Worm (Caenorhabditis elegans) whole organism, L3 larva: ENCODE data around the gene Y22D7AR.14.

Source experiments
- ZK546.5 ChIP-seq: sonication (generic microtip); optimal IDR thresholded peaks from 2 replicates; lab custom pipeline; 2017; ENCODE audit warnings: missing biosample characterization, missing genetic modification characterization
- aly-2 ChIP-seq: fragments of 150-350 bp; optimal IDR thresholded peaks from 2 replicates; lab custom pipeline; 2014; ENCODE audit warnings: missing biosample characterization, missing genetic modification characterization
- ama-1 ChIP-seq: fragments of 150-350 bp; optimal IDR thresholded peaks from 2 replicates; lab custom pipeline; 2018
- ceh-82 ChIP-seq: fragments of 150-350 bp; optimal IDR thresholded peaks from 2 replicates; lab custom pipeline; 2014; ENCODE audit warnings: missing biosample characterization, missing genetic modification characterization
- ceh-9 ChIP-seq: sonication (generic microtip); optimal IDR thresholded peaks from 2 replicates; lab custom pipeline; 2018; ENCODE audit warnings: missing biosample characterization, missing genetic modification characterization
- daf-12 ChIP-seq: fragments of 150-350 bp; optimal IDR thresholded peaks from 2 replicates; lab custom pipeline; 2014; ENCODE audit warnings: missing biosample characterization, missing genetic modification reagents, missing genetic modification characterization
- elt-1 ChIP-seq: fragments of 150-350 bp; optimal IDR thresholded peaks from 2 replicates; lab custom pipeline; 2014; ENCODE audit warnings: missing biosample characterization, missing genetic modification characterization
- elt-3 ChIP-seq, 3 experiments: fragments of 150-350 bp in 1 of 3; sonication (generic microtip) in 2 of 3; optimal IDR thresholded peaks; 2 replicates in 2 of 3; 4 replicates in 1 of 3; lab custom pipeline; 2014 to 2017; ENCODE audit warnings: missing biosample characterization in 3 of 3, missing genetic modification characterization in 3 of 3
- eor-1 ChIP-seq, 2 experiments: fragments of 150-350 bp; optimal IDR thresholded peaks; 2 replicates each; lab custom pipeline; 2014 to 2018; ENCODE audit warnings: missing biosample characterization in 2 of 2, missing genetic modification characterization in 2 of 2
- fkh-10 ChIP-seq: sonication (generic microtip); optimal IDR thresholded peaks from 2 replicates; lab custom pipeline; 2017; ENCODE audit warnings: missing biosample characterization, missing genetic modification reagents, missing genetic modification characterization
- fkh-2 ChIP-seq: fragments of 150-350 bp; optimal IDR thresholded peaks from 2 replicates; lab custom pipeline; 2014; ENCODE audit warnings: missing biosample characterization, missing genetic modification reagents, missing genetic modification characterization
- fos-1 ChIP-seq: fragments of 150-350 bp; optimal IDR thresholded peaks from 2 replicates; lab custom pipeline; 2014; ENCODE audit warnings: missing biosample characterization, missing genetic modification characterization
- hmg-11 ChIP-seq: sonication (generic microtip); optimal IDR thresholded peaks from 2 replicates; lab custom pipeline; 2016; ENCODE audit warnings: missing genetic modification characterization, missing compliant biosample characterization
- jun-1 ChIP-seq: fragments of 150-350 bp; optimal IDR thresholded peaks from 2 replicates; lab custom pipeline; 2014; ENCODE audit warnings: missing biosample characterization, missing genetic modification reagents, missing genetic modification characterization
- lin-15B ChIP-seq: fragments of 150-350 bp; optimal IDR thresholded peaks from 2 replicates; lab custom pipeline; 2014; ENCODE audit warnings: missing biosample characterization, missing genetic modification characterization
- lin-39 ChIP-seq: fragments of 150-350 bp; optimal IDR thresholded peaks from 2 replicates; lab custom pipeline; 2018; ENCODE audit warnings: missing biosample characterization, missing genetic modification reagents, missing genetic modification characterization
- lsy-12 ChIP-seq: sonication (generic microtip); optimal IDR thresholded peaks from 2 replicates; lab custom pipeline; 2016; ENCODE audit warnings: mild to moderate bottlenecking, missing genetic modification characterization, missing compliant biosample characterization
- mdl-1 ChIP-seq: fragments of 150-350 bp; optimal IDR thresholded peaks from 2 replicates; lab custom pipeline; 2014; ENCODE audit warnings: missing biosample characterization, missing genetic modification characterization
- mml-1 ChIP-seq: fragments of 150-350 bp; sonication (generic microtip); optimal IDR thresholded peaks from 3 replicates; lab custom pipeline; 2014; ENCODE audit warnings: missing biosample characterization, missing genetic modification characterization
- nhr-11 ChIP-seq: fragments of 150-350 bp; optimal IDR thresholded peaks from 2 replicates; lab custom pipeline; 2014; ENCODE audit warnings: missing biosample characterization, missing genetic modification characterization
- nhr-23 ChIP-seq: fragments of 150-350 bp; optimal IDR thresholded peaks from 2 replicates; lab custom pipeline; 2014; ENCODE audit warnings: missing biosample characterization, missing genetic modification reagents, missing genetic modification characterization
- nhr-237 ChIP-seq: fragments of 150-350 bp; optimal IDR thresholded peaks from 2 replicates; lab custom pipeline; 2014; ENCODE audit warnings: missing biosample characterization, missing genetic modification characterization
- nhr-25 ChIP-seq: sonication (generic microtip); optimal IDR thresholded peaks from 2 replicates; lab custom pipeline; 2017; ENCODE audit warnings: missing biosample characterization, missing genetic modification characterization
- nhr-28 ChIP-seq: fragments of 150-350 bp; optimal IDR thresholded peaks from 2 replicates; lab custom pipeline; 2014; ENCODE audit warnings: missing biosample characterization, missing genetic modification characterization
- nhr-43 ChIP-seq: sonication (generic microtip); optimal IDR thresholded peaks from 2 replicates; lab custom pipeline; 2016; ENCODE audit warnings: mild to moderate bottlenecking, missing genetic modification characterization, missing compliant biosample characterization; ENCODE audit not compliant: poor library complexity, severe bottlenecking
- nhr-67 ChIP-seq: fragments of 150-350 bp; optimal IDR thresholded peaks from 2 replicates; lab custom pipeline; 2014; ENCODE audit warnings: missing biosample characterization, missing genetic modification characterization
- nhr-76 ChIP-seq: fragments of 150-350 bp; sonication (generic microtip); optimal IDR thresholded peaks from 5 replicates; lab custom pipeline; 2014; ENCODE audit warnings: missing biosample characterization, missing genetic modification characterization
- nhr-77 ChIP-seq: fragments of 150-350 bp; optimal IDR thresholded peaks from 2 replicates; lab custom pipeline; 2014; ENCODE audit warnings: missing biosample characterization, missing genetic modification characterization
- pha-4 ChIP-seq: fragments of 150-350 bp; optimal IDR thresholded peaks from 2 replicates; lab custom pipeline; 2014; ENCODE audit warnings: missing biosample characterization, missing genetic modification reagents, missing genetic modification characterization
- pqm-1 ChIP-seq: fragments of 150-350 bp; optimal IDR thresholded peaks from 2 replicates; lab custom pipeline; 2017; ENCODE audit warnings: missing biosample characterization, missing genetic modification characterization, inconsistent platforms
- skn-1 ChIP-seq: fragments of 150-350 bp; optimal IDR thresholded peaks from 2 replicates; lab custom pipeline; 2014; ENCODE audit warnings: missing biosample characterization, missing genetic modification characterization
- snpc-4 ChIP-seq: fragments of 150-350 bp; optimal IDR thresholded peaks from 2 replicates; lab custom pipeline; 2014; ENCODE audit warnings: missing biosample characterization, missing genetic modification characterization
- tbx-2 ChIP-seq: sonication (generic microtip); optimal IDR thresholded peaks from 2 replicates; lab custom pipeline; 2016; ENCODE audit warnings: mild to moderate bottlenecking, missing genetic modification characterization, missing compliant biosample characterization
- unc-39 ChIP-seq: sonication (generic microtip); optimal IDR thresholded peaks from 4 replicates; lab custom pipeline; 2017; ENCODE audit warnings: missing biosample characterization, missing genetic modification characterization
- unc-62 ChIP-seq: fragments of 150-350 bp; sonication (generic microtip); optimal IDR thresholded peaks from 4 replicates; lab custom pipeline; 2014; ENCODE audit warnings: missing biosample characterization, missing genetic modification reagents, missing genetic modification characterization
- zag-1 ChIP-seq: fragments of 150-350 bp; optimal IDR thresholded peaks from 2 replicates; lab custom pipeline; 2014; ENCODE audit warnings: missing biosample characterization, missing genetic modification characterization
- ztf-4 ChIP-seq: fragments of 150-350 bp; optimal IDR thresholded peaks from 2 replicates; lab custom pipeline; 2014; ENCODE audit warnings: missing biosample characterization, missing genetic modification characterization

Y22D7AR.14 gene

ce11 chrIII:1680996-1681395 lies 8.8 kb downstream of the Y22D7AR.14 start (continued):
- TF ChIP-seq snpc-4 (tag; lab: Kevin White, UChicago) = no peak
- TF ChIP-seq nhr-11 (tag; lab: Kevin White, UChicago) = no peak
- TF ChIP-seq skn-1 (tag; lab: Kevin White, UChicago) = peak; percentile 55
- TF ChIP-seq nhr-67 (tag; lab: Kevin White, UChicago) = no peak
- TF ChIP-seq unc-39 = no peak
- no peak for TF ChIP-seq fkh-10

ce11 chrIII:1680393-1680792 lies 9.4 kb downstream of the Y22D7AR.14 start:
- TF ChIP-seq zag-1 (tag; lab: Kevin White, UChicago) (no peak), nhr-237 (tag; lab: Kevin White, UChicago) (no peak)

DNA sequence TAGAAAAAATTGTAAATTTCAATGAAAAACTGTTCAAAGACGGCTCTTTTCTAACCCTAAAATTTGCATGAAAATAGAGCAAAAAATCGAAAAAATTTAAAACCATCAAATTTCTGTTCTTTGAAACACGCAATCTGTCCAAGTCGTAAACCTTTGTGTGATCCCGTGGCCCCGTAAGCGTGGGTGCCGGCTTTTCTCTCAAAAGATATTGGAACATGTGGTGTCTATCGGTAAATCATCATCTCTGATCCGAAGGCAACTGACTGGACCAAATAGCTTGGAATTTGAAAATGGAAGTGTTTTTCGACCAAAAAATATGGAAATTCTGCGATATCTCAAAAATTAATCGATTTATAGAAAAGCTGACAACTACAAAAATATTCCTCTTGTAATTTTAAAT lies 11.2 kb downstream of the Y22D7AR.14 start:
- TF ChIP-seq nhr-77 (tag; lab: Kevin White, UChicago) (no peak), ceh-9 (tag; lab: Kevin White, UChicago) (no peak), hmg-11 (tag; lab: Kevin White, UChicago) (no peak), elt-1 (tag; lab: Kevin White, UChicago) (no peak), lin-39 (no peak), mml-1 (tag; lab: Kevin White, UChicago) (no peak), mdl-1 (tag; lab: Kevin White, UChicago) (no peak), unc-39 (no peak), nhr-237 (tag; lab: Kevin White, UChicago) (no peak), aly-2 (tag; lab: Kevin White, UChicago) (no peak), nhr-76 (tag; lab: Kevin White, UChicago) (no peak), daf-12 (tag; lab: Kevin White, UChicago) (no peak), pha-4 (tag; lab: Kevin White, UChicago) (no peak), ztf-4 (tag; lab: Kevin White, UChicago) (no peak), fkh-2 (no peak), unc-62 (GFP tag; lab: Kevin White, UChicago) (no peak), fkh-10 (no peak), skn-1 (tag; lab: Kevin White, UChicago) (no peak), ama-1 (no peak)
- TF ChIP-seq, all 47 proteins: peak for 0

ce11 chrIII:1676588-1676987 lies 13.2 kb downstream of the Y22D7AR.14 start, which contains the start of gene Y22D7AR.6:
Y22D7AR.6 (minus strand) TSS chrIII:1676721.
- TF ChIP-seq pqm-1 (tag; lab: Kevin White, UChicago) (peak; percentile 3), nhr-25 (tag; lab: Kevin White, UChicago) (no peak), jun-1 (tag; lab: Kevin White, UChicago) (peak; percentile 23), zag-1 (tag; lab: Kevin White, UChicago) (no peak), pha-4 (tag; lab: Kevin White, UChicago) (peak; percentile 93), hmg-11 (tag; lab: Kevin White, UChicago) (no peak), nhr-23 (tag; lab: Kevin White, UChicago) (no peak)

DNA sequence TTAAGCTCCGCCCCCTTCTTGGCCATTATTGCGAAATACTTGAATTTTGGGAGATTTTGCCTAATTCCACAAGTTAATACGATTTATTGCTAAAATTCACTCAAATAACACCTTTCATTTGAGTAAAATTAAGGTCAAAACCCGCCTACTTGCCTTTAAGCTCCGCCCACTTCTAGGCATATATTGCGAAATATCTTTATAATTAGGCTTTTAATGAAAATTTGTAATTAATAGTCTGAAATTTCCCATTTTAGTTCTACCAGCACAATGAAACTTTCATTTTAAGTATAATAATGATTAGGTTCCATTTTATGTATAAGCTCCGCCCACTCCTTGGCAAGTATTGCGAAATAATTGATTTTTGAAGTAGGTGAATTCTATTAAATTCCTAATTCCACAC lies 15.1 kb downstream of the Y22D7AR.14 start:
- no peak for TF ChIP-seq nhr-43
- TF ChIP-seq lsy-12 (tag; lab: Kevin White, UChicago) = no peak
- no peak for TF ChIP-seq tbx-2
- no peak for TF ChIP-seq mdl-1 (tag; lab: Kevin White, UChicago)
- no peak for TF ChIP-seq fos-1
- no peak for TF ChIP-seq nhr-25 (tag; lab: Kevin White, UChicago)
- no peak for TF ChIP-seq pha-4 (tag; lab: Kevin White, UChicago)
- TF ChIP-seq nhr-23 (tag; lab: Kevin White, UChicago) = no peak
- no peak for TF ChIP-seq ZK546.5 (tag; lab: Kevin White, UChicago)

- no peak for TF ChIP-seq nhr-28 (tag; lab: Kevin White, UChicago)
- no peak for TF ChIP-seq eor-1 (tag; optimal IDR thresholded peaks at IDR 0.05; lab: Kevin White, UChicago)
- no peak for TF ChIP-seq nhr-76 (tag; lab: Kevin White, UChicago)
- TF ChIP-seq nhr-23 (tag; lab: Kevin White, UChicago) = no peak
- no peak for TF ChIP-seq elt-3 (tag; optimal IDR thresholded peaks at IDR 0.05; lab: Kevin White, UChicago)
- no peak for TF ChIP-seq nhr-25 (tag; lab: Kevin White, UChicago)
- TF ChIP-seq ztf-4 (tag; lab: Kevin White, UChicago) = no peak
- TF ChIP-seq lin-15B = no peak
- no peak for TF ChIP-seq ceh-82 (tag; lab: Kevin White, UChicago)
- TF ChIP-seq jun-1 (tag; lab: Kevin White, UChicago) = no peak
- no peak for TF ChIP-seq fos-1
- TF ChIP-seq unc-39 = no peak
Observed at ce11 chrIII:1673320-1673719, 16.5 kb downstream of the Y22D7AR.14 start.
